Worm (Caenorhabditis elegans): ENCODE data around the gene hyl-2.

Gene hyl-2

ce11 chrX:4698271-4698670 is 990 bp downstream of the hyl-2 start (continued):
- TF ChIP-seq nhr-77 (tag; optimal IDR thresholded peaks at IDR 0.05), result peak; percentile 39
- TF ChIP-seq F10B5.3 (tag; optimal IDR thresholded peaks at IDR 0.05), result no peak
- TF ChIP-seq nhr-11 (tag; optimal IDR thresholded peaks at IDR 0.05), result no peak
- peak; percentile 14 for TF ChIP-seq mes-2 (tag; optimal IDR thresholded peaks at IDR 0.05; ENCODE audit: poor library complexity, severe bottlenecking)
- no peak for TF ChIP-seq unc-130 (GFP tag; optimal IDR thresholded peaks at IDR 0.05)
- no peak for TF ChIP-seq lim-7 (GFP tag; IDR thresholded peaks at IDR 0.05)
- peak; percentile 67 for TF ChIP-seq pqm-1 (tag; optimal IDR thresholded peaks at IDR 0.05)
- no peak for TF ChIP-seq T26A8.4 (GFP tag; IDR thresholded peaks at IDR 0.05)
- TF ChIP-seq mdl-1 (tag; optimal IDR thresholded peaks at IDR 0.05), result peak in 1 of 2 experiments; percentile 15
- no peak for TF ChIP-seq zip-11 (GFP tag; IDR thresholded peaks at IDR 0.05)
- peak; percentile 17 for TF ChIP-seq aha-1 (tag)
- TF ChIP-seq spr-3 (GFP tag; optimal IDR thresholded peaks at IDR 0.05), result no peak
- no peak for TF ChIP-seq zag-1 (tag; optimal IDR thresholded peaks at IDR 0.05)
- TF ChIP-seq vab-7 (GFP tag; IDR thresholded peaks at IDR 0.05), result no peak
- no peak for TF ChIP-seq zfp-3 (GFP tag; conservative IDR thresholded peaks at IDR 0.05)
- TF ChIP-seq spr-1 (tag; optimal IDR thresholded peaks at IDR 0.05), result no peak
- peak; percentile 66 for TF ChIP-seq dmd-6 (GFP tag; IDR thresholded peaks at IDR 0.05)
- TF ChIP-seq Y5F2A.4 (GFP tag; optimal IDR thresholded peaks at IDR 0.05), result no peak
- peak; percentile 79 for TF ChIP-seq dve-1 (tag; optimal IDR thresholded peaks at IDR 0.05; ENCODE audit: insufficient read depth)
- no peak for TF ChIP-seq madf-9 (GFP tag; conservative IDR thresholded peaks at IDR 0.05)
- peak; percentile 47 for TF ChIP-seq nhr-102 (tag; optimal IDR thresholded peaks at IDR 0.05)
- peak; percentile 80 for TF ChIP-seq hlh-11 (tag; optimal IDR thresholded peaks at IDR 0.05)
- no peak for TF ChIP-seq zip-2 (tag; optimal IDR thresholded peaks at IDR 0.05)

ce11 chrX:4694611-4695370 is 4.5 kb downstream of the hyl-2 start:
- TF ChIP-seq php-3 (GFP tag; IDR thresholded peaks at IDR 0.05) (no peak), lir-3 (tag; optimal IDR thresholded peaks at IDR 0.05) (no peak)

DNA sequence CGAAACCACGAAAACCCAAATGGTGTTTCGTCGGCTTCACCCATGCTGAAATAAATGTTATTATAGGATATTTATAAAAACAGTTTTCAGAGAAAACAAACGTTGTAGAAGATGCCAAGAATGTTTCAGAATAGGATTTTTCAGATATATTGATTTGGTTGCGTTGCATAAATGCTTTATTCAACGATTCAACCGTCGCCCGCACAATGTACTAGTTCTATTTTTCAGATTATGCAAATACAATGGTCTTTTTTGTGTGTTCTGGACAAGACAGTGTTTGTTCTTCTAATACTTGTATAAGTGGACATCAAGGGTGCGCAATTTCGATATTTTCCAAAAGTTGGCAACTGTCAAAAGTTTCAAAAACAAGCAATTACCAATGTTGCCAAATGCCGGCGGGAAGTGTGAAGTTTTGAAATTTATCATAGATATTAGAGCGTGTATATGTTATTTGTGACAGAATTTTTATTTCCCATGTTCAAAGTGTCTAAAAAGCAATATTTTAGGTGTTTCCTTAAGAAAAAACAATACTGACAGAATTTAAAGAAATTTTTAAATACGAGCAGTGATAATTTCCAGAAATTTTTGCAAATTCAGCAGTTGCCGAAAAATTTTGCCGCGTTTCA is 8.0 kb downstream of the hyl-2 start, which contains the start of gene K02G10.5:
TSS of gene K02G10.5 (minus strand) at position 51 of the 626 bp plus-strand sequence.
- TF ChIP-seq aha-1 (tag), result peak; percentile 62
- peak in 1 of 2 experiments; percentile 79 for TF ChIP-seq unc-62 (GFP tag; optimal IDR thresholded peaks at IDR 0.05 in 1 of 2)
- no peak for TF ChIP-seq unc-62 (tag; optimal IDR thresholded peaks at IDR 0.05)
- no peak for TF ChIP-seq aly-2 (tag; optimal IDR thresholded peaks at IDR 0.05)

ce11 chrX:4685579-4685978 is 13.7 kb downstream of the hyl-2 start:
- TF ChIP-seq nhr-28 (tag; optimal IDR thresholded peaks at IDR 0.05) (peak; percentile 33), unc-62 (GFP tag; optimal IDR thresholded peaks at IDR 0.05 in 1 of 2) (peak in 1 of 2 experiments; percentile 55), unc-62 (tag; optimal IDR thresholded peaks at IDR 0.05) (no peak), zip-2 (tag; optimal IDR thresholded peaks at IDR 0.05) (no peak), hlh-30 (tag; optimal IDR thresholded peaks at IDR 0.05; ENCODE audit: insufficient read depth) (peak; percentile 3), mdl-1 (tag; optimal IDR thresholded peaks at IDR 0.05) (peak in 1 of 2 experiments; percentile 23)

ce11 chrX:4682616-4683015 is 16.6 kb downstream of the hyl-2 start, which contains the start of gene K02G10.15:
K02G10.15 (minus strand) TSS chrX:4682716.
- TF ChIP-seq R02D3.7 (tag; optimal IDR thresholded peaks at IDR 0.05), result no peak
- no peak for TF ChIP-seq ZK337.2 (GFP tag; IDR thresholded peaks at IDR 0.05)
- TF ChIP-seq sdz-12 (GFP tag; optimal IDR thresholded peaks at IDR 0.05), result no peak
- no peak for TF ChIP-seq nhr-25 (tag; optimal IDR thresholded peaks at IDR 0.05; ENCODE audit: borderline replicate concordance, insufficient read depth)
- TF ChIP-seq Y48G9A.11 (GFP tag; IDR thresholded peaks at IDR 0.05), result no peak
- no peak for TF ChIP-seq rbr-2 (tag; optimal IDR thresholded peaks at IDR 0.05)
- no peak for TF ChIP-seq zfp-3 (GFP tag; conservative IDR thresholded peaks at IDR 0.05)
- no peak for TF ChIP-seq jun-1 (tag; optimal IDR thresholded peaks at IDR 0.05)
- TF ChIP-seq daf-16 (GFP tag; optimal IDR thresholded peaks at IDR 0.05), result no peak
- TF ChIP-seq daf-16 (tag; optimal IDR thresholded peaks at IDR 0.05), result no peak
- no peak for TF ChIP-seq unc-130 (GFP tag; optimal IDR thresholded peaks at IDR 0.05)
- no peak for TF ChIP-seq unc-39 (tag; optimal IDR thresholded peaks at IDR 0.05)
- no peak for TF ChIP-seq attf-4 (tag; optimal IDR thresholded peaks at IDR 0.05)
- TF ChIP-seq ZK546.5 (tag; optimal IDR thresholded peaks at IDR 0.05), result no peak
- no peak for TF ChIP-seq snpc-4 (tag; optimal IDR thresholded peaks at IDR 0.05)
- TF ChIP-seq ceh-44 (GFP tag; IDR thresholded peaks at IDR 0.05), result no peak
- TF ChIP-seq mdl-1 (tag; optimal IDR thresholded peaks at IDR 0.05), result no peak

All from whole organism, L4 larva.